Worm (Caenorhabditis elegans) whole organism, L4 larva: ENCODE data around the gene F11G11.13.

ENCODE experiments used
- F26F4.8 ChIP-seq: fragments of 200-800 bp; sonication (Bioruptor generic); conservative IDR thresholded peaks from 2 replicates; pipeline ENCODE4 v1.3.6; 2022; ENCODE audit warnings: missing genetic modification characterization, missing compliant biosample characterization
- F44E2.7 ChIP-seq: fragments of 200-800 bp; sonication (Bioruptor generic); IDR thresholded peaks from 2 replicates; pipeline ENCODE4 v2.1.2; 2022; ENCODE audit warnings: missing genetic modification characterization, missing compliant biosample characterization
- T20F7.1 ChIP-seq: fragments of 200-800 bp; sonication (Bioruptor generic); optimal IDR thresholded peaks from 2 replicates; lab custom pipeline; 2018; ENCODE audit warnings: mild to moderate bottlenecking, missing genetic modification characterization, missing compliant biosample characterization
- Y105C5A.15 ChIP-seq: fragments of 200-800 bp; sonication (Bioruptor generic); IDR thresholded peaks from 2 replicates; pipeline ENCODE4 v1.3.6; 2022; ENCODE audit warnings: missing genetic modification characterization, missing compliant biosample characterization
- Y48G9A.11 ChIP-seq: fragments of 200-800 bp; sonication (Bioruptor generic); IDR thresholded peaks from 2 replicates; pipeline ENCODE4 v1.3.6; 2022; ENCODE audit warnings: missing genetic modification reagents, missing genetic modification characterization, missing compliant biosample characterization
- aha-1 ChIP-seq: fragments of 150-350 bp; peaks from one replicate; lab custom pipeline; 2014; ENCODE audit warnings: missing biosample characterization, missing genetic modification characterization
- ama-1 ChIP-seq: fragments of 150-350 bp; optimal IDR thresholded peaks from 2 replicates; lab custom pipeline; 2014; ENCODE audit warnings: inconsistent platforms, mixed read lengths
- ceh-28 ChIP-seq: fragments of 150-350 bp; optimal IDR thresholded peaks from 2 replicates; lab custom pipeline; 2014; ENCODE audit warnings: missing biosample characterization, missing genetic modification reagents, missing genetic modification characterization
- ces-1 ChIP-seq: fragments of 150-350 bp; sonication (generic microtip); optimal IDR thresholded peaks from 4 replicates; lab custom pipeline; 2014; ENCODE audit warnings: missing biosample characterization, missing genetic modification reagents, missing genetic modification characterization
- cey-2 ChIP-seq: sonication (generic microtip); optimal IDR thresholded peaks from 3 replicates; lab custom pipeline; 2017; ENCODE audit warnings: missing genetic modification characterization, mild to moderate bottlenecking, missing compliant biosample characterization, antibody characterized with exemption, borderline replicate concordance; ENCODE audit not compliant: insufficient read depth
- ctbp-1 ChIP-seq: fragments of 200-800 bp; sonication (Bioruptor generic); IDR thresholded peaks from 2 replicates; pipeline ENCODE4 v1.3.6; 2022; ENCODE audit warnings: missing genetic modification reagents, missing genetic modification characterization, missing compliant biosample characterization
- daf-16 ChIP-seq, 3 experiments: sonication (generic microtip); optimal IDR thresholded peaks; 2 replicates each; lab custom pipeline; 2016 to 2017; ENCODE audit warnings: missing genetic modification characterization in 3 of 3, missing genetic modification reagents in 3 of 3, mild to moderate bottlenecking in 2 of 3, missing compliant biosample characterization in 2 of 3, missing biosample characterization in 1 of 3, moderate library complexity in 1 of 3
- daf-8 ChIP-seq: fragments of 200-800 bp; sonication (Bioruptor generic); IDR thresholded peaks from 2 replicates; pipeline ENCODE4 v1.3.6; 2022; ENCODE audit warnings: missing genetic modification characterization, missing compliant biosample characterization
- dmd-6 ChIP-seq: fragments of 200-800 bp; sonication (Bioruptor generic); IDR thresholded peaks from 2 replicates; pipeline ENCODE4 v1.3.6; 2022; ENCODE audit warnings: missing genetic modification reagents, missing genetic modification characterization, missing compliant biosample characterization
- dmd-9 ChIP-seq: fragments of 200-800 bp; sonication (Bioruptor generic); IDR thresholded peaks from 2 replicates; pipeline ENCODE4 v1.3.6; 2022; ENCODE audit warnings: missing genetic modification reagents, missing genetic modification characterization, missing compliant biosample characterization
- dpl-1 ChIP-seq: fragments of 150-350 bp; optimal IDR thresholded peaks from 2 replicates; lab custom pipeline; 2014; ENCODE audit warnings: missing biosample characterization, missing genetic modification reagents, missing genetic modification characterization
- dve-1 ChIP-seq: sonication (generic microtip); optimal IDR thresholded peaks from 2 replicates; lab custom pipeline; 2017; ENCODE audit warnings: antibody characterized with exemption, mild to moderate bottlenecking, missing genetic modification characterization, missing compliant biosample characterization; ENCODE audit not compliant: insufficient read depth
- hlh-11 ChIP-seq: fragments of 200-800 bp; sonication (Bioruptor generic); optimal IDR thresholded peaks from 2 replicates; lab custom pipeline; 2018; ENCODE audit warnings: mild to moderate bottlenecking, missing genetic modification characterization, missing compliant biosample characterization
- hlh-30 ChIP-seq: sonication (generic microtip); optimal IDR thresholded peaks from 2 replicates; lab custom pipeline; 2017; ENCODE audit warnings: antibody characterized with exemption, mild to moderate bottlenecking, missing genetic modification characterization, missing compliant biosample characterization; ENCODE audit not compliant: insufficient read depth
- lin-13 ChIP-seq: fragments of 150-350 bp; optimal IDR thresholded peaks from 2 replicates; lab custom pipeline; 2014; ENCODE audit warnings: missing biosample characterization, missing genetic modification reagents, missing genetic modification characterization
- lin-15B ChIP-seq: fragments of 150-350 bp; sonication (generic microtip); optimal IDR thresholded peaks from 3 replicates; lab custom pipeline; 2014; ENCODE audit warnings: missing biosample characterization, missing genetic modification characterization
- lin-39 ChIP-seq: fragments of 150-350 bp; optimal IDR thresholded peaks from 2 replicates; lab custom pipeline; 2014; ENCODE audit warnings: missing biosample characterization, missing genetic modification reagents, missing genetic modification characterization
- lsy-2 ChIP-seq, 2 experiments: fragments of 150-350 bp in 1 of 2; sonication (generic microtip) in 1 of 2; optimal IDR thresholded peaks; 2 replicates each; lab custom pipeline; 2014 to 2017; ENCODE audit warnings: missing biosample characterization in 2 of 2, missing genetic modification characterization in 2 of 2
- madf-5 ChIP-seq, 2 experiments: fragments of 200-800 bp; sonication (Bioruptor generic); IDR thresholded peaks; 2 replicates each; pipeline ENCODE4 v1.3.6; 2022; ENCODE audit warnings: missing compliant biosample characterization in 2 of 2, missing genetic modification characterization in 2 of 2
- mdl-1 ChIP-seq, 2 experiments: fragments of 150-350 bp in 1 of 2; sonication (generic microtip) in 1 of 2; optimal IDR thresholded peaks; 2 replicates each; lab custom pipeline; 2014 to 2017; ENCODE audit warnings: missing biosample characterization in 2 of 2, missing genetic modification characterization in 2 of 2
- mdt-29 ChIP-seq: fragments of 200-800 bp; sonication (Bioruptor generic); IDR thresholded peaks from 2 replicates; pipeline ENCODE4 v1.3.6; 2022; ENCODE audit warnings: missing genetic modification reagents, missing genetic modification characterization, missing compliant biosample characterization
- mep-1 ChIP-seq: fragments of 150-350 bp; sonication (generic microtip); optimal IDR thresholded peaks from 3 replicates; lab custom pipeline; 2014; ENCODE audit warnings: missing biosample characterization, missing genetic modification characterization
- mes-2 ChIP-seq: sonication (generic microtip); optimal IDR thresholded peaks from 2 replicates; lab custom pipeline; 2016; ENCODE audit warnings: missing genotype, mild to moderate bottlenecking, missing genetic modification characterization, missing compliant biosample characterization; ENCODE audit not compliant: poor library complexity, severe bottlenecking
- mxl-3 ChIP-seq: fragments of 200-800 bp; sonication (Bioruptor generic); optimal IDR thresholded peaks from 2 replicates; lab custom pipeline; 2018; ENCODE audit warnings: mild to moderate bottlenecking, missing genetic modification characterization, missing compliant biosample characterization
- nhr-10 ChIP-seq: fragments of 150-350 bp; optimal IDR thresholded peaks from 2 replicates; lab custom pipeline; 2014; ENCODE audit warnings: missing biosample characterization, missing genetic modification characterization
- nhr-102 ChIP-seq: sonication (generic microtip); optimal IDR thresholded peaks from 2 replicates; lab custom pipeline; 2016; ENCODE audit warnings: mild to moderate bottlenecking, missing genetic modification characterization, moderate library complexity, missing compliant biosample characterization
- nhr-11 ChIP-seq: fragments of 150-350 bp; optimal IDR thresholded peaks from 2 replicates; lab custom pipeline; 2014; ENCODE audit warnings: missing biosample characterization, missing genetic modification characterization
- nhr-111 ChIP-seq: fragments of 200-800 bp; sonication (Bioruptor generic); optimal IDR thresholded peaks from 2 replicates; lab custom pipeline; 2018; ENCODE audit warnings: mild to moderate bottlenecking, missing genetic modification characterization, missing compliant biosample characterization
- nhr-28 ChIP-seq: fragments of 150-350 bp; optimal IDR thresholded peaks from 2 replicates; lab custom pipeline; 2014; ENCODE audit warnings: missing biosample characterization, missing genetic modification characterization
- nhr-42 ChIP-seq: fragments of 200-800 bp; sonication (Bioruptor generic); IDR thresholded peaks from 2 replicates; pipeline ENCODE4 v1.3.6; 2022; ENCODE audit warnings: missing genetic modification characterization, missing compliant biosample characterization
- nhr-6 ChIP-seq: fragments of 150-350 bp; optimal IDR thresholded peaks from 2 replicates; lab custom pipeline; 2014; ENCODE audit warnings: missing biosample characterization, missing genetic modification characterization
- nhr-76 ChIP-seq: fragments of 150-350 bp; optimal IDR thresholded peaks from 2 replicates; lab custom pipeline; 2014; ENCODE audit warnings: missing biosample characterization, missing genetic modification characterization
- nhr-77 ChIP-seq: fragments of 150-350 bp; optimal IDR thresholded peaks from 2 replicates; lab custom pipeline; 2014; ENCODE audit warnings: missing biosample characterization, missing genetic modification characterization
- php-3 ChIP-seq: fragments of 200-800 bp; sonication (Bioruptor generic); IDR thresholded peaks from 2 replicates; pipeline ENCODE4 v1.3.6; 2022; ENCODE audit warnings: missing genetic modification reagents, missing genetic modification characterization, missing compliant biosample characterization
- snpc-4 ChIP-seq: fragments of 150-350 bp; optimal IDR thresholded peaks from 2 replicates; lab custom pipeline; 2014; ENCODE audit warnings: missing biosample characterization, missing genetic modification characterization
- tag-97 ChIP-seq: fragments of 200-800 bp; sonication (Bioruptor generic); IDR thresholded peaks from 2 replicates; pipeline ENCODE4 v1.3.6; 2022; ENCODE audit warnings: missing genetic modification characterization, missing compliant biosample characterization
- unc-130 ChIP-seq: sonication (generic microtip); optimal IDR thresholded peaks from 2 replicates; lab custom pipeline; 2016; ENCODE audit warnings: missing genetic modification reagents, missing genetic modification characterization, missing compliant biosample characterization
- unc-62 ChIP-seq, 3 experiments: fragments of 150-350 bp in 1 of 3; sonication (generic microtip); optimal IDR thresholded peaks in 2 of 3; peaks in 1 of 3; 1 replicate in 1 of 3; 2 replicates in 2 of 3; lab custom pipeline; 2014 to 2017; ENCODE audit warnings: missing biosample characterization in 3 of 3, missing genetic modification characterization in 3 of 3, missing genetic modification reagents in 3 of 3, missing genotype in 1 of 3
- zfp-2 ChIP-seq: sonication (generic microtip); optimal IDR thresholded peaks from 2 replicates; lab custom pipeline; 2016; ENCODE audit warnings: mild to moderate bottlenecking, missing genetic modification characterization, missing compliant biosample characterization

Gene F11G11.13

DNA sequence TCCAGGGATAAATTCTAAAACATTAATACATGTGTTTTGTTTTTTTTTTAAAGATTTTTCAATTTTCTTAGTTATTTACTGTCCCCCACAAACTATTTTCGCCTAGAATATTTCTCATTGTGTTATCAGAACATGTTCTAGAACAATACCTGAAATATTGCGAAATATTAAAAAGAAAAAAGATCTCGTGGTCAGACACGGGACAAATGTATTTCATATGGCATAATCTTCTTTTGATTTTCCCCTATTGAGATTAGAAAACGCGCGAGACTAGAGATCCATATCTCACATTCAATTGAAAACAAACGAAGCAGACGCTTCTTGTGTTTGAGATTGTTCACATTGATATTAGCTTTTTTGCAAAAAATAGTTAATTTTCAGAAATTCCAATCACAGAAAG, 19.9 kb downstream of the F11G11.13 start:
- TF ChIP-seq T20F7.1 (peak; percentile 32), daf-16 (GFP tag; optimal IDR thresholded peaks at IDR 0.05; lab: Kevin White, UChicago) (no peak), daf-16 (tag; optimal IDR thresholded peaks at IDR 0.05; lab: Kevin White, UChicago) (peak; percentile 2), dmd-6 (GFP tag; lab: Robert Waterston, UW) (peak; percentile 24; the same call in 1 of the 2 replicates), nhr-11 (tag; lab: Kevin White, UChicago) (peak; percentile 17), hlh-11 (peak; percentile 50), lin-13 (GFP tag; lab: Kevin White, UChicago) (peak; percentile 19), mep-1 (tag; lab: Kevin White, UChicago) (peak; percentile 11), dve-1 (peak; percentile 48), unc-130 (GFP tag; lab: Kevin White, UChicago) (no peak), nhr-28 (tag; lab: Kevin White, UChicago) (peak; percentile 14), mxl-3 (no peak), aha-1 (tag; lab: Kevin White, UChicago) (peak; percentile 13), mdl-1 (tag; optimal IDR thresholded peaks at IDR 0.05; lab: Kevin White, UChicago) (peak in 1 of 2 experiments; percentile 36), hlh-30 (peak; percentile 89), lsy-2 (tag; optimal IDR thresholded peaks at IDR 0.05; lab: Kevin White, UChicago) (peak in 1 of 2 experiments; percentile 59), madf-5 (GFP tag; IDR thresholded peaks at IDR 0.05; lab: Robert Waterston, UW) (no peak), F26F4.8 (no peak), mdt-29 (0 out of 2 replicates have a peak, but pooled peaks have one; percentile 58), cey-2 (tag; lab: Kevin White, UChicago) (no peak), Y105C5A.15 (GFP tag; lab: Robert Waterston, UW) (no peak), unc-62 (GFP tag; optimal IDR thresholded peaks at IDR 0.05 in 1 of 2; lab: Kevin White, UChicago) (no peak), unc-62 (tag; optimal IDR thresholded peaks at IDR 0.05; lab: Kevin White, UChicago) (no peak), nhr-102 (tag; lab: Kevin White, UChicago) (no peak)

DNA sequence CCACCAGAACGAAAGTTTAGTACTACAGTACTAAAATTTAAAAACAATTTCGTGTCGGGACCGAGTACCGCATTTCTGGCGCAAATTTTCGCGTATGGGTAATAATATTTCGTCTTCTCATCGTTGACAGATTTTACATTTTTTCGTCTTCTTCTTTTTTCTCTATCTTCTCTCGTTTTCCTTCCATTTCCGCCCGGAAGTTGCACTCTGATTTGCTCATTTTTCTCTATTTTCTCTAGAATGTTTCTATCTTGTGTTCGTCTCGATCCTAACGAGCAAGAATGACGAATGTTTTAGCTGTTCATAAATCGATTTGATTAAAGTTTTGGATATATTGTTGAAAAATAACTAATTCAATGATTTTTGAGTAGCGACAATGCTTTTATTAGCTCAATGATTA, 20.5 kb downstream of the F11G11.13 start:
- no peak for TF ChIP-seq lin-39 (tag; lab: Kevin White, UChicago)
- peak; percentile 13 for TF ChIP-seq dpl-1 (GFP tag; lab: Kevin White, UChicago)
- TF ChIP-seq ama-1 (lab: Kevin White, UChicago), result no peak
- TF ChIP-seq Y105C5A.15 (GFP tag; lab: Robert Waterston, UW), result no peak
- no peak for TF ChIP-seq nhr-42
- TF ChIP-seq zfp-2 (tag; lab: Kevin White, UChicago), result no peak
- TF ChIP-seq aha-1 (tag; lab: Kevin White, UChicago), result peak; percentile 90
- TF ChIP-seq Y48G9A.11 (GFP tag; lab: Robert Waterston, UW), result no peak
- 0 out of 2 replicates have a peak, but pooled peaks have one; percentile 9 for TF ChIP-seq dmd-6 (GFP tag; lab: Robert Waterston, UW)
- peak; percentile 48 for TF ChIP-seq ces-1 (GFP tag; lab: Kevin White, UChicago)
- 0 out of 2 replicates have a peak, but pooled peaks have one; percentile 75 for TF ChIP-seq tag-97 (GFP tag; lab: Robert Waterston, UW)

DNA sequence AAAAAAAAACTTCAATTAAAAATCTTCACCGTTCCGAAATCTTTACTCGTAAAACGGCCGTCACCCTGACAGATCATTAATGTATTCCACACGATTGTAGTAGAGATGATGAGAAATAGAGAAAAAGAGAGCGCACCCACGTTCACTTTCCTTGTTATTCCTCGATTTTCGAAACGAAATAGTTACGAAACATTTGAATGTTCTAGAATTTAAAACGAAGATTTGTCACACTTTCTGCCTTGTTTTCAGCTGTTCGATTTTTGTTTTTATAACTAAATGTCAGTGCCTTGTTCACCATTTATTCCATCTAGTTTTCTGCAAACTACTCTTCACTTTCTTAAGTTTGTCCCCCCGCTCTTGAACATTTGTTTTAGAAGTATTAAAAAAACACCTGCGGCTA, 21.2 kb downstream of the F11G11.13 start:
- TF ChIP-seq nhr-28 (tag; lab: Kevin White, UChicago), result peak; percentile 18
- TF ChIP-seq php-3, result no peak
- no peak for TF ChIP-seq F44E2.7 (GFP tag; lab: Robert Waterston, UW)
- no peak for TF ChIP-seq nhr-111 (GFP tag; lab: Kevin White, UChicago)
- no peak for TF ChIP-seq nhr-76
- no peak for TF ChIP-seq ctbp-1
- no peak for TF ChIP-seq hlh-11
- TF ChIP-seq dmd-9, result no peak
- no peak for TF ChIP-seq mes-2 (tag; lab: Kevin White, UChicago)
- TF ChIP-seq ceh-28 (tag; lab: Kevin White, UChicago), result no peak
- no peak for TF ChIP-seq T20F7.1
- TF ChIP-seq lin-15B, result no peak
- no peak for TF ChIP-seq nhr-102 (tag; lab: Kevin White, UChicago)
- TF ChIP-seq nhr-6 (tag; lab: Kevin White, UChicago), result no peak
- no peak for TF ChIP-seq snpc-4
- no peak for TF ChIP-seq nhr-77 (tag; lab: Kevin White, UChicago)
- no peak for TF ChIP-seq F26F4.8
- no peak for TF ChIP-seq nhr-10 (tag; lab: Kevin White, UChicago)
- TF ChIP-seq hlh-30, result no peak
- TF ChIP-seq daf-16 (GFP tag; optimal IDR thresholded peaks at IDR 0.05; lab: Kevin White, UChicago), result no peak
- TF ChIP-seq daf-16 (tag; optimal IDR thresholded peaks at IDR 0.05; lab: Kevin White, UChicago), result peak; percentile 11
- no peak for TF ChIP-seq daf-8 (GFP tag; lab: Robert Waterston, UW)
- peak in 1 of 2 experiments; percentile 60 for TF ChIP-seq unc-62 (GFP tag; optimal IDR thresholded peaks at IDR 0.05 in 1 of 2; lab: Kevin White, UChicago)
- no peak for TF ChIP-seq unc-62 (tag; optimal IDR thresholded peaks at IDR 0.05; lab: Kevin White, UChicago)
